Worm (Caenorhabditis elegans): ENCODE results near the gene rhr-2.
A peak's percentile ranks its signal among the peaks of the same experiment; 100 is the strongest.

Gene rhr-2

DNA sequence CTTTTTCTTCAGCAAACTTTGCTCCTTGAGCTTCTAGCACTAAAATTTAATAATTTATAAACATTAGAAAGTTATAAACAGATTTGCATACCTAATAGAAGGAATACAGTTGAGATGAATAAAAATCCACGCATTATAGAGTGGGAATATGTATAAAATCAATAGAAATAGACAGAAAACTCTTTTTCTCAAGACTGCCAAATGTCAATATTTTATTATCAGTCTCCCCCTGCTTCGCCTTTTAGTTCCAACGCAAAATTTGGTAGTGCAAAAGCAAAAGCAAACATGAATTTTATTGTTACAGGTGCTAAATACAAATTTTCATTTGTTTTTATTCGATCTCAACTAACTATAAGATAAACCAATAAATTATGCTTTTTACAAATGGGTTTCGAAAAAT is 32.9 kb upstream of the rhr-2 start, which contains the start of gene T04F3.4:
Gene T04F3.4 (minus strand): TSS at position 187 of the 400 bp plus-strand sequence.
- peak; percentile 8 for TF ChIP-seq ceh-28 (tag; optimal IDR thresholded peaks at IDR 0.05)
- peak; percentile 4 for TF ChIP-seq elt-2 (tag; optimal IDR thresholded peaks at IDR 0.05)
- TF ChIP-seq mdl-1 (tag; optimal IDR thresholded peaks at IDR 0.05), result no peak
- peak; percentile 24 for TF ChIP-seq pha-4 (tag; optimal IDR thresholded peaks at IDR 0.05)

DNA sequence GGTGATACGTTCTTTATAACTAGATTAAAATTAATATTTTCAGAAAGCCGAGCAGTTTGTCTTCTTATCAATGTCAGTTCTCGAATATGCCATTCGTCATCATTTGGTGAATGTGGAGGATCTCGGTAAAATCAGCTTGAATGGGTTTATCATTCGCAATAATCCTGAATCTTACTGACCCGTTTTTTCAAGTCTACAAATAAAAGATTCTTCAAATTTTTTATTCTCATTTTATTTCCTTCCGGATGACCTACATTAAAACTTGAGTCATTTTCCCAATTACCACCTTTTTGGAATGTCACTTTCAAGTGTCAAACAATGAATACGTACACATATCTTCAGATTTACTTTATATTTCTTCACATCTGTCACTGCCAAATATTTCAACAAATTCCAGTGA is 30.4 kb upstream of the rhr-2 start, which contains the start of gene T04F3.5:
Gene T04F3.5 (plus strand): TSS at position 301 of the 400 bp plus-strand sequence.
- no peak for TF ChIP-seq lin-15B (tag; optimal IDR thresholded peaks at IDR 0.05)
- TF ChIP-seq nhr-76 (tag; optimal IDR thresholded peaks at IDR 0.05), result no peak
- TF ChIP-seq fkh-10 (GFP tag; optimal IDR thresholded peaks at IDR 0.05), result no peak
- no peak for TF ChIP-seq egl-27 (tag; optimal IDR thresholded peaks at IDR 0.05)
- no peak for TF ChIP-seq nhr-23 (tag; optimal IDR thresholded peaks at IDR 0.05)
- no peak for TF ChIP-seq nhr-11 (tag; optimal IDR thresholded peaks at IDR 0.05)
- TF ChIP-seq daf-12 (tag; optimal IDR thresholded peaks at IDR 0.05), result no peak
- no peak for TF ChIP-seq zag-1 (tag; optimal IDR thresholded peaks at IDR 0.05)
- no peak for TF ChIP-seq jun-1 (tag; optimal IDR thresholded peaks at IDR 0.05)

- no peak for TF ChIP-seq nhr-76 (tag; optimal IDR thresholded peaks at IDR 0.05)
- no peak for TF ChIP-seq ceh-82 (tag; optimal IDR thresholded peaks at IDR 0.05)
- TF ChIP-seq skn-1 (tag; optimal IDR thresholded peaks at IDR 0.05), result no peak
- no peak for TF ChIP-seq fkh-10 (GFP tag; optimal IDR thresholded peaks at IDR 0.05)
- TF ChIP-seq elt-2 (tag; optimal IDR thresholded peaks at IDR 0.05), result no peak
Observed at ce11 chrV:11758635-11759034, 28.7 kb upstream of the rhr-2 start, which contains the start of gene T04F3.3. T04F3.3 (plus strand) TSS chrV:11758935.

ce11 chrV:11757358-11757757 is 27.4 kb upstream of the rhr-2 start, which contains the start of gene smoc-1:
smoc-1 (plus strand) TSS chrV:11757658.
- TF ChIP-seq lsy-12 (tag; optimal IDR thresholded peaks at IDR 0.05), result no peak
- TF ChIP-seq unc-39 (tag; optimal IDR thresholded peaks at IDR 0.05), result no peak
- no peak for TF ChIP-seq skn-1 (tag; optimal IDR thresholded peaks at IDR 0.05)
- no peak for TF ChIP-seq nhr-11 (tag; optimal IDR thresholded peaks at IDR 0.05)
- TF ChIP-seq lin-39 (tag; optimal IDR thresholded peaks at IDR 0.05), result no peak
- TF ChIP-seq hmg-11 (tag; optimal IDR thresholded peaks at IDR 0.05), result no peak
- TF ChIP-seq ztf-4 (tag; optimal IDR thresholded peaks at IDR 0.05), result no peak
- no peak for TF ChIP-seq ceh-9 (tag; optimal IDR thresholded peaks at IDR 0.05)
- no peak for TF ChIP-seq nfya-1 (tag; optimal IDR thresholded peaks at IDR 0.05; ENCODE audit: insufficient read depth)
- no peak for TF ChIP-seq elt-2 (tag; optimal IDR thresholded peaks at IDR 0.05)
- no peak for TF ChIP-seq snpc-4 (tag; optimal IDR thresholded peaks at IDR 0.05)
- no peak for TF ChIP-seq sea-2 (GFP tag; optimal IDR thresholded peaks at IDR 0.05)
- no peak for TF ChIP-seq ama-1 (optimal IDR thresholded peaks at IDR 0.05)
- TF ChIP-seq tbx-2 (tag; optimal IDR thresholded peaks at IDR 0.05), result no peak
- no peak for TF ChIP-seq pqm-1 (tag; optimal IDR thresholded peaks at IDR 0.05)
- TF ChIP-seq nhr-76 (tag; optimal IDR thresholded peaks at IDR 0.05), result no peak

DNA sequence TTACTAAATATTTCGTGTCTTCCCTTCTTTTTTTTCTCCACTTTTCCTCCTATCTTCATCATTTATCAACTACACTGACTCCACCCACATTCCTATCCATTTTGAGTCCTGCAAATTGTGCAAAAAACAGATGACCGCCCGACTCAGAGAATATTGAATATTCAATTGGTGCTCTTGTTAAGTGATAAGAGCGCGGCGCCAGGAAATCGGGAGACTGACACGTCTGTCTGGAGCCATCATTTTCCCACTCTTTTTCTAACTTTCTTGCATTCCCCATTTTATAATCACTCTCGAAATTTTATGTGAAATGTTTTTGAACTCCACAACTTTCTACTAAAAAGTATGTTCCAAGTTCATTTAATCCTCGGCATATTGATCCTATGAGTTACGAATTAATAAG is 25.9 kb upstream of the rhr-2 start:
- TF ChIP-seq hmg-11 (tag; optimal IDR thresholded peaks at IDR 0.05) (no peak), fos-1 (tag; optimal IDR thresholded peaks at IDR 0.05) (no peak), pqm-1 (tag; optimal IDR thresholded peaks at IDR 0.05) (peak; percentile 7), nhr-77 (tag; optimal IDR thresholded peaks at IDR 0.05) (no peak), elt-2 (tag; optimal IDR thresholded peaks at IDR 0.05) (peak; percentile 64)

- TF ChIP-seq unc-62 (GFP tag; optimal IDR thresholded peaks at IDR 0.05) (no peak), eor-1 (tag; optimal IDR thresholded peaks at IDR 0.05) (no peak), ceh-28 (tag; optimal IDR thresholded peaks at IDR 0.05) (no peak), nhr-77 (tag; optimal IDR thresholded peaks at IDR 0.05) (no peak), nfya-1 (tag; optimal IDR thresholded peaks at IDR 0.05; ENCODE audit: insufficient read depth) (no peak), ceh-16 (tag; optimal IDR thresholded peaks at IDR 0.05) (no peak), hmg-11 (tag; optimal IDR thresholded peaks at IDR 0.05) (no peak), jun-1 (tag; optimal IDR thresholded peaks at IDR 0.05) (no peak), elt-2 (tag; optimal IDR thresholded peaks at IDR 0.05) (no peak), nhr-12 (tag; optimal IDR thresholded peaks at IDR 0.05) (no peak), R02D3.7 (tag; optimal IDR thresholded peaks at IDR 0.05) (no peak), nhr-23 (tag; optimal IDR thresholded peaks at IDR 0.05) (no peak), sea-2 (GFP tag; optimal IDR thresholded peaks at IDR 0.05) (no peak), nhr-25 (tag; optimal IDR thresholded peaks at IDR 0.05) (no peak)
Observed at ce11 chrV:11751480-11751879, 21.5 kb upstream of the rhr-2 start.

Measured in whole organism, L3 larva.